Worm (Caenorhabditis elegans) whole organism, L2 larva: ENCODE data around the gene ZC449.8.

Source experiments
- C34F6.9 ChIP-seq: fragments of 150-350 bp; optimal IDR thresholded peaks from 2 replicates; lab custom pipeline; 2014; ENCODE audit warnings: missing biosample characterization, missing genetic modification characterization
- F13H6.1 ChIP-seq: sonication (generic microtip); optimal IDR thresholded peaks from 2 replicates; lab custom pipeline; 2016; ENCODE audit warnings: missing genetic modification characterization, missing compliant biosample characterization
- Y55F3AM.14 ChIP-seq: fragments of 200-800 bp; sonication (Bioruptor generic); optimal IDR thresholded peaks from 2 replicates; lab custom pipeline; 2018; ENCODE audit warnings: mild to moderate bottlenecking, missing genetic modification characterization, missing compliant biosample characterization
- ZK546.5 ChIP-seq: sonication (generic microtip); optimal IDR thresholded peaks from 2 replicates; lab custom pipeline; 2017; ENCODE audit warnings: missing biosample characterization, missing genetic modification characterization
- alr-1 ChIP-seq: fragments of 150-350 bp; optimal IDR thresholded peaks from 2 replicates; lab custom pipeline; 2014; ENCODE audit warnings: missing biosample characterization, missing genetic modification characterization
- aly-2 ChIP-seq: fragments of 150-350 bp; optimal IDR thresholded peaks from 2 replicates; lab custom pipeline; 2014; ENCODE audit warnings: missing biosample characterization, missing genetic modification characterization
- ama-1 ChIP-seq: fragments of 150-350 bp; optimal IDR thresholded peaks from 2 replicates; lab custom pipeline; 2018; ENCODE audit warnings: inconsistent platforms
- blmp-1 ChIP-seq: sonication (generic microtip); optimal IDR thresholded peaks from 2 replicates; lab custom pipeline; 2017; ENCODE audit warnings: missing genetic modification characterization, mild to moderate bottlenecking, missing compliant biosample characterization, antibody characterized with exemption, moderate library complexity; ENCODE audit not compliant: insufficient read depth
- ceh-16 ChIP-seq: fragments of 150-350 bp; optimal IDR thresholded peaks from 2 replicates; lab custom pipeline; 2014; ENCODE audit warnings: missing biosample characterization, missing genetic modification characterization
- ceh-82 ChIP-seq: fragments of 150-350 bp; optimal IDR thresholded peaks from 2 replicates; lab custom pipeline; 2014; ENCODE audit warnings: missing biosample characterization, missing genetic modification characterization
- dmd-4 ChIP-seq: sonication (generic microtip); optimal IDR thresholded peaks from 2 replicates; lab custom pipeline; 2017; ENCODE audit warnings: missing biosample characterization, missing genetic modification characterization
- egl-27 ChIP-seq: sonication (generic microtip); optimal IDR thresholded peaks from 3 replicates; lab custom pipeline; 2017; ENCODE audit warnings: missing biosample characterization, missing genetic modification reagents, missing genetic modification characterization
- elt-1 ChIP-seq: fragments of 150-350 bp; optimal IDR thresholded peaks from 2 replicates; lab custom pipeline; 2014; ENCODE audit warnings: missing biosample characterization, missing genetic modification characterization
- elt-3 ChIP-seq: sonication (generic microtip); optimal IDR thresholded peaks from 2 replicates; lab custom pipeline; 2017; ENCODE audit warnings: missing biosample characterization, missing genetic modification characterization
- fos-1 ChIP-seq: fragments of 150-350 bp; optimal IDR thresholded peaks from 2 replicates; lab custom pipeline; 2014; ENCODE audit warnings: missing biosample characterization, missing genetic modification characterization
- gmeb-1 ChIP-seq: fragments of 150-350 bp; optimal IDR thresholded peaks from 2 replicates; lab custom pipeline; 2014; ENCODE audit warnings: missing biosample characterization, missing genetic modification characterization
- lin-13 ChIP-seq: fragments of 150-350 bp; optimal IDR thresholded peaks from 2 replicates; lab custom pipeline; 2014; ENCODE audit warnings: missing biosample characterization, missing genetic modification reagents, missing genetic modification characterization
- lin-39 ChIP-seq: fragments of 150-350 bp; optimal IDR thresholded peaks from 2 replicates; lab custom pipeline; 2014; ENCODE audit warnings: missing biosample characterization, missing genetic modification reagents, missing genetic modification characterization
- lsy-2 ChIP-seq, 2 experiments: fragments of 150-350 bp in 1 of 2; sonication (generic microtip) in 1 of 2; optimal IDR thresholded peaks; 2 replicates each; lab custom pipeline; 2014 to 2017; ENCODE audit warnings: missing biosample characterization in 2 of 2, missing genetic modification characterization in 2 of 2
- mab-5 ChIP-seq: fragments of 150-350 bp; optimal IDR thresholded peaks from 2 replicates; lab custom pipeline; 2014; ENCODE audit warnings: missing biosample characterization, missing genetic modification characterization
- mdl-1 ChIP-seq, 2 experiments: fragments of 150-350 bp in 1 of 2; sonication (generic microtip) in 1 of 2; optimal IDR thresholded peaks; 2 replicates each; lab custom pipeline; 2017; ENCODE audit warnings: missing biosample characterization in 2 of 2, missing genetic modification characterization in 2 of 2
- nhr-11 ChIP-seq: fragments of 150-350 bp; optimal IDR thresholded peaks from 2 replicates; lab custom pipeline; 2014; ENCODE audit warnings: missing biosample characterization, missing genetic modification characterization
- nhr-12 ChIP-seq: fragments of 150-350 bp; optimal IDR thresholded peaks from 2 replicates; lab custom pipeline; 2014; ENCODE audit warnings: missing biosample characterization, missing genetic modification characterization
- nhr-129 ChIP-seq: fragments of 150-350 bp; optimal IDR thresholded peaks from 2 replicates; lab custom pipeline; 2014; ENCODE audit warnings: missing biosample characterization, missing genetic modification characterization
- nhr-21 ChIP-seq: fragments of 150-350 bp; optimal IDR thresholded peaks from 2 replicates; lab custom pipeline; 2014; ENCODE audit warnings: missing biosample characterization, missing genetic modification characterization
- nhr-237 ChIP-seq: fragments of 150-350 bp; optimal IDR thresholded peaks from 2 replicates; lab custom pipeline; 2014; ENCODE audit warnings: missing biosample characterization, missing genetic modification characterization
- nhr-25 ChIP-seq: fragments of 150-350 bp; sonication (generic microtip); optimal IDR thresholded peaks from 3 replicates; lab custom pipeline; 2014; ENCODE audit warnings: missing biosample characterization, missing genetic modification characterization
- nhr-77 ChIP-seq: fragments of 150-350 bp; optimal IDR thresholded peaks from 2 replicates; lab custom pipeline; 2014; ENCODE audit warnings: missing biosample characterization, missing genetic modification characterization
- peb-1 ChIP-seq: fragments of 150-350 bp; optimal IDR thresholded peaks from 2 replicates; lab custom pipeline; 2014; ENCODE audit warnings: missing biosample characterization, missing genetic modification characterization
- sem-4 ChIP-seq: fragments of 150-350 bp; optimal IDR thresholded peaks from 2 replicates; lab custom pipeline; 2014; ENCODE audit warnings: missing biosample characterization, missing genetic modification reagents, missing genetic modification characterization
- sma-9 ChIP-seq, 2 experiments: fragments of 150-350 bp in 1 of 2; sonication (generic microtip) in 1 of 2; optimal IDR thresholded peaks; 2 replicates each; lab custom pipeline; 2014 to 2016; ENCODE audit warnings: missing genetic modification characterization in 2 of 2, mild to moderate bottlenecking in 1 of 2, missing biosample characterization in 1 of 2, missing compliant biosample characterization in 1 of 2, missing genetic modification reagents in 1 of 2, moderate library complexity in 1 of 2
- snpc-4 ChIP-seq: fragments of 150-350 bp; optimal IDR thresholded peaks from 2 replicates; lab custom pipeline; 2014; ENCODE audit warnings: missing biosample characterization, missing genetic modification characterization
- unc-39 ChIP-seq: fragments of 150-350 bp; optimal IDR thresholded peaks from 2 replicates; lab custom pipeline; 2014; ENCODE audit warnings: missing biosample characterization, missing genetic modification characterization
- unc-55 ChIP-seq: fragments of 150-350 bp; sonication (generic microtip); optimal IDR thresholded peaks from 3 replicates; lab custom pipeline; 2014; ENCODE audit warnings: missing biosample characterization, missing genetic modification reagents, missing genetic modification characterization
- ztf-1 ChIP-seq: fragments of 200-800 bp; sonication (Bioruptor generic); conservative IDR thresholded peaks from 2 replicates; pipeline ENCODE4 v1.3.6; 2022; ENCODE audit warnings: missing genetic modification characterization, missing compliant biosample characterization
- ztf-11 ChIP-seq: sonication (generic microtip); optimal IDR thresholded peaks from 2 replicates; lab custom pipeline; 2017; ENCODE audit warnings: missing biosample characterization, missing genetic modification characterization
- ztf-4 ChIP-seq: fragments of 150-350 bp; optimal IDR thresholded peaks from 2 replicates; lab custom pipeline; 2014; ENCODE audit warnings: missing biosample characterization, missing genetic modification characterization

ZC449.8 gene

DNA sequence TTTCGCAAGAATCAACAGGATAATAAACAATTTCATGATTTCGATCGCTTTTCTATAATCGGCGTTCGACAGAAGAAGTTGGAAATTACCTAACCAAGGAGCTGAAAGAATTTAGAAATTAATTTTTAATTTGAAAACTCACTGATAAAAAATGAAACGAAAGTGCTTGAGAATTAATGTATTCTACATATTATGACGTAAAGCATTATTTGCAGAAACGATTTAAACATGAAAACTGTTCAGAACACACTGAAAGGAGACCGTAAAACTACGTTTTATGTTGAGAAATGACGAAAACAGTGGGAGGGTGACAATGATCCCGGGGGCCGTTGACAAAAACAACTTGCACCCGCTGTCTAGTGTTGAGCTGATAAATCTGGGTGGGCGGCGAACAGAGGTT lies 21.8 kb downstream of the ZC449.8 start, which contains the start of gene ZC449.5:
ZC449.5 (minus strand) TSS at position 101 of the 400 bp plus-strand sequence.
- TF ChIP-seq snpc-4 (tag; lab: Kevin White, UChicago) (no peak), nhr-77 (tag; lab: Kevin White, UChicago) (no peak), F13H6.1 (tag; lab: Kevin White, UChicago) (no peak), ZK546.5 (tag; lab: Kevin White, UChicago) (no peak), nhr-25 (tag; lab: Kevin White, UChicago) (no peak), ceh-16 (no peak), elt-3 (tag; lab: Kevin White, UChicago) (no peak)
- TF ChIP-seq, all 48 proteins: peak for 0

ce11 chrX:5038812-5039211 lies 22.9 kb downstream of the ZC449.8 start:
- TF ChIP-seq sem-4 (tag; lab: Kevin White, UChicago) (no peak), sma-9 (GFP tag; optimal IDR thresholded peaks at IDR 0.05; lab: Kevin White, UChicago) (no peak), sma-9 (tag; optimal IDR thresholded peaks at IDR 0.05; lab: Kevin White, UChicago) (no peak), nhr-21 (tag; lab: Kevin White, UChicago) (no peak), ztf-11 (tag; lab: Kevin White, UChicago) (no peak), elt-3 (tag; lab: Kevin White, UChicago) (no peak), peb-1 (no peak), unc-39 (no peak), nhr-12 (tag; lab: Kevin White, UChicago) (no peak), lin-13 (GFP tag; lab: Kevin White, UChicago) (no peak), aly-2 (no peak), fos-1 (tag; lab: Kevin White, UChicago) (no peak), gmeb-1 (no peak), nhr-237 (tag; lab: Kevin White, UChicago) (no peak), ZK546.5 (tag; lab: Kevin White, UChicago) (no peak), elt-1 (tag; lab: Kevin White, UChicago) (no peak), ama-1 (no peak), dmd-4 (tag; lab: Kevin White, UChicago) (no peak)

DNA sequence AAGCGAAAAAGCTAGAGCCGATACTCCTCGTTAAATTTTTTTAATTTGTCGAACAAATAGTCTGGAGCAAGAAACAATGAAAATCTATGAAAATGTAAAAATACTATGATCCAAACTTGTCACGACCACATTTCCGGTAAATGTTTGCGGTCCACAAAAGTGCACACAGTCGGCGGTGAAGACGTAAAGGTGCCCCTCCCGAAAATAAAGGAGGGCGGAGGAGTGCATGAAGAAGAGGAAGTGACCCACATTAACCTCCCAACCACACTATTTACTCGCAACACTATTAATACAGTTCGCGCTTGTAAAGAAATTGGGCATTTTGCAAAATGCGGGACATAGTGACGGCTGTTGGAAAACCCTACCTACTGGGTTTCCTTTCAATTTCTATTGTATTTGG lies 24.2 kb downstream of the ZC449.8 start:
- TF ChIP-seq ceh-16 (no peak), aly-2 (no peak), ztf-1 (GFP tag; lab: Robert Waterston, UW) (no peak), nhr-77 (tag; lab: Kevin White, UChicago) (no peak), snpc-4 (tag; lab: Kevin White, UChicago) (no peak), unc-55 (GFP tag; lab: Kevin White, UChicago) (no peak), C34F6.9 (tag; lab: Kevin White, UChicago) (no peak), sem-4 (tag; lab: Kevin White, UChicago) (no peak), nhr-237 (tag; lab: Kevin White, UChicago) (no peak), nhr-21 (tag; lab: Kevin White, UChicago) (no peak), lin-13 (GFP tag; lab: Kevin White, UChicago) (no peak)

ce11 chrX:5043887-5044286 lies 28.0 kb downstream of the ZC449.8 start, which contains the start of gene Y64H9A.2:
Y64H9A.2 (plus strand) TSS chrX:5043976.
- no peak for TF ChIP-seq snpc-4 (tag; lab: Kevin White, UChicago)
- TF ChIP-seq lsy-2 (tag; optimal IDR thresholded peaks at IDR 0.05; lab: Kevin White, UChicago) = no peak
- TF ChIP-seq gmeb-1 = no peak
- no peak for TF ChIP-seq sma-9 (GFP tag; optimal IDR thresholded peaks at IDR 0.05; lab: Kevin White, UChicago)
- TF ChIP-seq sma-9 (tag; optimal IDR thresholded peaks at IDR 0.05; lab: Kevin White, UChicago) = no peak
- no peak for TF ChIP-seq egl-27 (tag; lab: Kevin White, UChicago)
- TF ChIP-seq F13H6.1 (tag; lab: Kevin White, UChicago) = no peak
- no peak for TF ChIP-seq nhr-129 (tag; lab: Kevin White, UChicago)
- no peak for TF ChIP-seq blmp-1 (tag; lab: Kevin White, UChicago)
- no peak for TF ChIP-seq mab-5
- no peak for TF ChIP-seq Y55F3AM.14
- no peak for TF ChIP-seq elt-3 (tag; lab: Kevin White, UChicago)
- TF ChIP-seq nhr-11 = no peak
- no peak for TF ChIP-seq ztf-4 (tag; lab: Kevin White, UChicago)
- no peak for TF ChIP-seq alr-1 (tag; lab: Kevin White, UChicago)
- TF ChIP-seq mdl-1 (tag; optimal IDR thresholded peaks at IDR 0.05; lab: Kevin White, UChicago) = no peak
- TF ChIP-seq nhr-25 (tag; lab: Kevin White, UChicago) = no peak
- no peak for TF ChIP-seq ceh-82 (tag; lab: Kevin White, UChicago)
- no peak for TF ChIP-seq lin-39
